Worm (Caenorhabditis elegans): Measurements from ENCODE around the gene T16H12.9.

ce11 chrIII:10134517-10134916 is 25.4 kb downstream of the T16H12.9 start:
- no peak for TF ChIP-seq tbx-2 (tag; optimal IDR thresholded peaks at IDR 0.05)
- TF ChIP-seq ceh-82 (tag; optimal IDR thresholded peaks at IDR 0.05): no peak
- TF ChIP-seq pag-3 (tag; optimal IDR thresholded peaks at IDR 0.05; ENCODE audit: borderline replicate concordance, insufficient read depth): no peak
- no peak for TF ChIP-seq aly-2 (tag; optimal IDR thresholded peaks at IDR 0.05)
- TF ChIP-seq hlh-4 (tag; optimal IDR thresholded peaks at IDR 0.05): no peak
- TF ChIP-seq fkh-10 (GFP tag; optimal IDR thresholded peaks at IDR 0.05): no peak
- no peak for TF ChIP-seq rnt-1 (tag; optimal IDR thresholded peaks at IDR 0.05)
- no peak for TF ChIP-seq snu-23 (GFP tag; optimal IDR thresholded peaks at IDR 0.05)
